Worm (Caenorhabditis elegans) whole organism, late embryonic: ENCODE measurements around the gene Y7A5A.9.

Experiments
- ama-1 ChIP-seq: fragments of 150-350 bp; optimal IDR thresholded peaks from 2 replicates; lab custom pipeline; 2014
- ceh-48 ChIP-seq: sonication (generic microtip); optimal IDR thresholded peaks from 2 replicates; lab custom pipeline; 2016; ENCODE audit warnings: missing genetic modification characterization, inconsistent platforms, missing compliant biosample characterization
- ceh-6 ChIP-seq: fragments of 200-800 bp; sonication (Bioruptor generic); optimal IDR thresholded peaks from 2 replicates; lab custom pipeline; 2018; ENCODE audit warnings: mild to moderate bottlenecking, missing genetic modification characterization, missing compliant biosample characterization
- hlh-30 ChIP-seq: sonication (generic microtip); optimal IDR thresholded peaks from 2 replicates; lab custom pipeline; 2017; ENCODE audit warnings: antibody characterized with exemption, missing genetic modification characterization, missing compliant biosample characterization; ENCODE audit not compliant: insufficient read depth
- lin-11 ChIP-seq: fragments of 200-800 bp; sonication (Bioruptor generic); optimal IDR thresholded peaks from 2 replicates; lab custom pipeline; 2018; ENCODE audit warnings: mild to moderate bottlenecking, missing genetic modification characterization, missing compliant biosample characterization
- mec-3 ChIP-seq: sonication (generic microtip); optimal IDR thresholded peaks from 2 replicates; lab custom pipeline; 2016; ENCODE audit warnings: borderline replicate concordance, missing genetic modification characterization, missing compliant biosample characterization
- pha-2 ChIP-seq: sonication (generic microtip); optimal IDR thresholded peaks from 2 replicates; lab custom pipeline; 2017; ENCODE audit warnings: mild to moderate bottlenecking, missing genetic modification characterization, missing compliant biosample characterization
- pha-4 ChIP-seq: fragments of 150-350 bp; optimal IDR thresholded peaks from 2 replicates; lab custom pipeline; 2018; ENCODE audit warnings: missing biosample characterization, missing genetic modification reagents, missing genetic modification characterization
- unc-42 ChIP-seq: sonication (generic microtip); optimal IDR thresholded peaks from 2 replicates; lab custom pipeline; 2016; ENCODE audit warnings: missing genotype, missing genetic modification characterization, missing compliant biosample characterization

ce11 chrX:15851013-15851412 is 24.0 kb downstream of the Y7A5A.9 start:
- TF ChIP-seq ceh-6 (GFP tag; lab: Kevin White, UChicago), result no peak
- TF ChIP-seq hlh-30 (tag; lab: Kevin White, UChicago), result no peak
- TF ChIP-seq pha-4 (tag; lab: Kevin White, UChicago), result no peak
- TF ChIP-seq lin-11 (tag; lab: Kevin White, UChicago), result no peak
- TF ChIP-seq ama-1, result no peak
- TF ChIP-seq unc-42 (tag; lab: Kevin White, UChicago), result no peak
- TF ChIP-seq pha-2 (tag; lab: Kevin White, UChicago), result no peak
- TF ChIP-seq mec-3, result no peak
- TF ChIP-seq ceh-48 (tag; lab: Kevin White, UChicago), result no peak
